Worm (Caenorhabditis elegans) whole organism, L1 larva: Measurements from ENCODE around the gene Y57E12B.4.
A peak's percentile ranks its signal among the peaks of the same experiment; 100 is the strongest.

Experiments used
- C04F5.9 ChIP-seq: sonication (generic microtip); optimal IDR thresholded peaks from 2 replicates; lab custom pipeline; 2016; ENCODE audit warnings: missing genetic modification characterization, missing compliant biosample characterization
- F16B12.6 ChIP-seq: fragments of 150-350 bp; optimal IDR thresholded peaks from 2 replicates; lab custom pipeline; 2014; ENCODE audit warnings: missing biosample characterization, missing genetic modification characterization
- Y116A8C.19 ChIP-seq: sonication (generic microtip); optimal IDR thresholded peaks from 2 replicates; lab custom pipeline; 2016; ENCODE audit warnings: missing compliant biosample characterization, missing genetic modification characterization, borderline replicate concordance
- alr-1 ChIP-seq: fragments of 200-800 bp; sonication (Bioruptor generic); optimal IDR thresholded peaks from 2 replicates; lab custom pipeline; 2018; ENCODE audit warnings: borderline replicate concordance, mild to moderate bottlenecking, missing genetic modification characterization, missing compliant biosample characterization
- blmp-1 ChIP-seq: fragments of 150-350 bp; optimal IDR thresholded peaks from 2 replicates; lab custom pipeline; 2014; ENCODE audit warnings: missing biosample characterization, missing genetic modification characterization
- ceh-8 ChIP-seq: fragments of 200-800 bp; sonication (Bioruptor generic); optimal IDR thresholded peaks from 2 replicates; lab custom pipeline; 2018; ENCODE audit warnings: mild to moderate bottlenecking, missing genetic modification characterization, moderate library complexity, missing compliant biosample characterization
- ceh-82 ChIP-seq, 3 experiments: fragments of 150-350 bp in 1 of 3; sonication (generic microtip) in 2 of 3; optimal IDR thresholded peaks; 2 replicates each; lab custom pipeline; 2014 to 2017; ENCODE audit warnings: missing biosample characterization in 3 of 3, missing genetic modification characterization in 3 of 3
- ceh-88 ChIP-seq: fragments of 200-800 bp; sonication (Bioruptor generic); IDR thresholded peaks from 2 replicates; pipeline ENCODE4 v1.3.6; 2022; ENCODE audit warnings: missing genetic modification characterization, missing compliant biosample characterization
- ces-1 ChIP-seq: fragments of 150-350 bp; optimal IDR thresholded peaks from 2 replicates; lab custom pipeline; 2014; ENCODE audit warnings: missing biosample characterization, missing genetic modification reagents, missing genetic modification characterization
- dpl-1 ChIP-seq, 3 experiments: fragments of 150-350 bp in 2 of 3; sonication (generic microtip) in 1 of 3; optimal IDR thresholded peaks; 2 replicates each; lab custom pipeline; 2014 to 2017; ENCODE audit warnings: missing biosample characterization in 3 of 3, missing genetic modification characterization in 3 of 3, missing genetic modification reagents in 3 of 3
- dsc-1 ChIP-seq: sonication (generic microtip); optimal IDR thresholded peaks from 2 replicates; lab custom pipeline; 2016; ENCODE audit warnings: mild to moderate bottlenecking, missing genetic modification characterization, missing compliant biosample characterization
- efl-1 ChIP-seq, 4 experiments: fragments of 150-350 bp; optimal IDR thresholded peaks in 3 of 4; peaks in 1 of 4; 1 replicate in 1 of 4; 2 replicates in 3 of 4; lab custom pipeline; 2014; ENCODE audit warnings: missing biosample characterization in 2 of 4, missing genetic modification characterization in 2 of 4, missing genetic modification reagents in 2 of 4
- efl-3 ChIP-seq: fragments of 200-800 bp; sonication (Bioruptor generic); optimal IDR thresholded peaks from 2 replicates; lab custom pipeline; 2018; ENCODE audit warnings: mild to moderate bottlenecking, missing genetic modification characterization, missing compliant biosample characterization
- egl-13 ChIP-seq: sonication (generic microtip); optimal IDR thresholded peaks from 2 replicates; lab custom pipeline; 2016; ENCODE audit warnings: missing genotype, missing genetic modification reagents, missing genetic modification characterization, missing compliant biosample characterization
- elt-2 ChIP-seq: sonication (generic microtip); optimal IDR thresholded peaks from 2 replicates; lab custom pipeline; 2016; ENCODE audit warnings: missing genetic modification characterization, mild to moderate bottlenecking, inconsistent platforms, missing compliant biosample characterization, missing genetic modification reagents
- elt-3 ChIP-seq, 6 experiments: fragments of 150-350 bp in 1 of 6; sonication (generic microtip); optimal IDR thresholded peaks; 2 replicates each; lab custom pipeline; 2017 to 2018; ENCODE audit warnings: missing biosample characterization in 6 of 6, missing genetic modification characterization in 6 of 6, inconsistent platforms in 1 of 6
- fkh-10 ChIP-seq: sonication (generic microtip); optimal IDR thresholded peaks from 2 replicates; lab custom pipeline; 2017; ENCODE audit warnings: missing biosample characterization, missing genetic modification reagents, missing genetic modification characterization
- fkh-8 ChIP-seq: sonication (generic microtip); optimal IDR thresholded peaks from 2 replicates; lab custom pipeline; 2016; ENCODE audit warnings: mild to moderate bottlenecking, missing genetic modification characterization, missing compliant biosample characterization
- fos-1 ChIP-seq: fragments of 150-350 bp; optimal IDR thresholded peaks from 2 replicates; lab custom pipeline; 2014; ENCODE audit warnings: missing biosample characterization, missing genetic modification characterization
- hlh-4 ChIP-seq: sonication (generic microtip); optimal IDR thresholded peaks from 2 replicates; lab custom pipeline; 2016; ENCODE audit warnings: mild to moderate bottlenecking, missing genetic modification characterization, missing compliant biosample characterization
- jun-1 ChIP-seq: fragments of 150-350 bp; optimal IDR thresholded peaks from 2 replicates; lab custom pipeline; 2014; ENCODE audit warnings: missing biosample characterization, missing genetic modification reagents, missing genetic modification characterization
- lin-13 ChIP-seq: fragments of 150-350 bp; optimal IDR thresholded peaks from 2 replicates; lab custom pipeline; 2014; ENCODE audit warnings: missing biosample characterization, missing genetic modification reagents, missing genetic modification characterization
- lin-15B ChIP-seq: fragments of 150-350 bp; sonication (generic microtip); optimal IDR thresholded peaks from 3 replicates; lab custom pipeline; 2014; ENCODE audit warnings: missing biosample characterization, missing genetic modification characterization
- lin-39 ChIP-seq: fragments of 150-350 bp; optimal IDR thresholded peaks from 2 replicates; lab custom pipeline; 2014; ENCODE audit warnings: missing biosample characterization, missing genetic modification reagents, missing genetic modification characterization
- lsy-2 ChIP-seq, 2 experiments: fragments of 150-350 bp; optimal IDR thresholded peaks; 2 replicates each; lab custom pipeline; 2014; ENCODE audit warnings: missing biosample characterization in 2 of 2, missing genetic modification characterization in 2 of 2
- mdl-1 ChIP-seq, 2 experiments: fragments of 150-350 bp; optimal IDR thresholded peaks; 2 replicates each; lab custom pipeline; 2014 to 2017; ENCODE audit warnings: missing biosample characterization in 2 of 2, missing genetic modification characterization in 2 of 2, inconsistent platforms in 1 of 2
- nhr-12 ChIP-seq: sonication (generic microtip); optimal IDR thresholded peaks from 2 replicates; lab custom pipeline; 2017; ENCODE audit warnings: missing biosample characterization, missing genetic modification characterization
- nhr-20 ChIP-seq: sonication (generic microtip); optimal IDR thresholded peaks from 2 replicates; lab custom pipeline; 2016; ENCODE audit warnings: mild to moderate bottlenecking, missing genetic modification characterization, missing compliant biosample characterization
- nhr-47 ChIP-seq: sonication (generic microtip); optimal IDR thresholded peaks from 2 replicates; lab custom pipeline; 2016; ENCODE audit warnings: mild to moderate bottlenecking, missing genetic modification characterization, moderate library complexity, missing compliant biosample characterization
- nhr-77 ChIP-seq: fragments of 150-350 bp; optimal IDR thresholded peaks from 2 replicates; lab custom pipeline; 2014; ENCODE audit warnings: missing biosample characterization, missing genetic modification characterization
- nhr-84 ChIP-seq: sonication (generic microtip); optimal IDR thresholded peaks from 2 replicates; lab custom pipeline; 2017; ENCODE audit warnings: missing biosample characterization, missing genetic modification characterization
- skn-1 ChIP-seq: fragments of 150-350 bp; optimal IDR thresholded peaks from 2 replicates; lab custom pipeline; 2014; ENCODE audit warnings: missing biosample characterization, missing genetic modification characterization
- sptf-1 ChIP-seq: fragments of 150-350 bp; optimal IDR thresholded peaks from 2 replicates; lab custom pipeline; 2014; ENCODE audit warnings: missing biosample characterization, missing genetic modification characterization
- sup-37 ChIP-seq: fragments of 200-800 bp; sonication (Bioruptor generic); optimal IDR thresholded peaks from 2 replicates; lab custom pipeline; 2018; ENCODE audit warnings: mild to moderate bottlenecking, missing genetic modification characterization, missing compliant biosample characterization
- tlp-1 ChIP-seq: fragments of 150-350 bp; optimal IDR thresholded peaks from 2 replicates; lab custom pipeline; 2014; ENCODE audit warnings: missing biosample characterization, missing genetic modification characterization
- unc-130 ChIP-seq: fragments of 150-350 bp; optimal IDR thresholded peaks from 2 replicates; lab custom pipeline; 2017; ENCODE audit warnings: missing biosample characterization, missing genetic modification characterization, inconsistent platforms
- unc-30 ChIP-seq: sonication (generic microtip); optimal IDR thresholded peaks from 2 replicates; lab custom pipeline; 2017; ENCODE audit warnings: missing biosample characterization, missing genetic modification characterization
- unc-62 ChIP-seq: fragments of 150-350 bp; optimal IDR thresholded peaks from 2 replicates; lab custom pipeline; 2014; ENCODE audit warnings: missing biosample characterization, missing genetic modification reagents, missing genetic modification characterization
- unc-98 ChIP-seq: fragments of 200-800 bp; sonication (Bioruptor generic); IDR thresholded peaks from 2 replicates; pipeline ENCODE4 v1.3.6; 2022; ENCODE audit warnings: missing genetic modification characterization, missing compliant biosample characterization
- vab-15 ChIP-seq: sonication (generic microtip); optimal IDR thresholded peaks from 2 replicates; lab custom pipeline; 2017; ENCODE audit warnings: missing genotype, mild to moderate bottlenecking, missing genetic modification characterization, missing compliant biosample characterization
- ztf-4 ChIP-seq: fragments of 150-350 bp; optimal IDR thresholded peaks from 2 replicates; lab custom pipeline; 2014; ENCODE audit warnings: missing biosample characterization, missing genetic modification characterization

Gene Y57E12B.4

ce11 chrV:6969950-6970532, 22.7 kb upstream of the Y57E12B.4 start, which contains the start of gene ptr-15:
Gene ptr-15 (minus strand): TSS chrV:6970000.
- TF ChIP-seq efl-1 (optimal IDR thresholded peaks at IDR 0.05; lab: Kevin White, UChicago) (no peak), efl-1 (GFP tag; optimal IDR thresholded peaks at IDR 0.05 in 1 of 2; lab: Kevin White, UChicago) (peak in 1 of 2 experiments; percentile 60), fkh-8 (tag; lab: Kevin White, UChicago) (no peak), elt-3 (tag; optimal IDR thresholded peaks at IDR 0.05; lab: Kevin White, UChicago) (no peak), unc-98 (GFP tag; lab: Robert Waterston, UW) (no peak), alr-1 (no peak), F16B12.6 (tag; lab: Kevin White, UChicago) (no peak), blmp-1 (tag; lab: Kevin White, UChicago) (peak; percentile 74), unc-30 (tag; lab: Kevin White, UChicago) (no peak)

- TF ChIP-seq sptf-1: no peak
- TF ChIP-seq tlp-1: no peak
- TF ChIP-seq dsc-1 (tag; lab: Kevin White, UChicago): peak; percentile 10
- TF ChIP-seq fkh-8 (tag; lab: Kevin White, UChicago): no peak
These were observed 8.9 kb upstream of the Y57E12B.4 start, which contains the start of gene mec-1 for ce11 chrV:6956237-6956636. Gene mec-1 (plus strand): TSS chrV:6956537.

- TF ChIP-seq lin-15B (tag; lab: Kevin White, UChicago) (no peak), sup-37 (GFP tag; lab: Kevin White, UChicago) (no peak), efl-3 (GFP tag; lab: Kevin White, UChicago) (no peak), jun-1 (tag; lab: Kevin White, UChicago) (no peak), fkh-10 (GFP tag; lab: Kevin White, UChicago) (no peak)
These were observed 6.5 kb upstream of the Y57E12B.4 start, which contains the start of gene srg-31 for ce11 chrV:6953797-6954196. Gene srg-31 (minus strand): TSS chrV:6953897.

ce11 chrV:6951306-6951705, 4.0 kb upstream of the Y57E12B.4 start, which contains the start of gene T07H8.11:
Gene T07H8.11 (minus strand): TSS chrV:6951406.
- TF ChIP-seq ces-1 (GFP tag; lab: Kevin White, UChicago): no peak
- no peak for TF ChIP-seq unc-98 (GFP tag; lab: Robert Waterston, UW)
- TF ChIP-seq dpl-1 (GFP tag; optimal IDR thresholded peaks at IDR 0.05; lab: Kevin White, UChicago): no peak
- no peak for TF ChIP-seq elt-2 (tag; lab: Kevin White, UChicago)
- TF ChIP-seq unc-62: no peak
- no peak for TF ChIP-seq ztf-4 (tag; lab: Kevin White, UChicago)
- no peak for TF ChIP-seq mdl-1 (tag; optimal IDR thresholded peaks at IDR 0.05; lab: Kevin White, UChicago)
- TF ChIP-seq nhr-20: no peak
- no peak for TF ChIP-seq nhr-77
- no peak for TF ChIP-seq tlp-1
- TF ChIP-seq lin-39 (tag; lab: Kevin White, UChicago): no peak
- no peak for TF ChIP-seq lsy-2 (tag; optimal IDR thresholded peaks at IDR 0.05; lab: Kevin White, UChicago)
- TF ChIP-seq C04F5.9 (tag; lab: Kevin White, UChicago): no peak
- TF ChIP-seq Y116A8C.19 (tag; lab: Kevin White, UChicago): no peak
- TF ChIP-seq, all 84 proteins: peak for 0

- TF ChIP-seq egl-13: no peak
- no peak for TF ChIP-seq lin-13 (GFP tag; lab: Kevin White, UChicago)
- no peak for TF ChIP-seq hlh-4
- TF ChIP-seq efl-3 (GFP tag; lab: Kevin White, UChicago): no peak
- TF ChIP-seq unc-130 (tag; lab: Kevin White, UChicago): no peak
- no peak for TF ChIP-seq nhr-12
- no peak for TF ChIP-seq ceh-8
- TF ChIP-seq skn-1 (tag; lab: Kevin White, UChicago): no peak
- no peak for TF ChIP-seq nhr-84 (tag; lab: Kevin White, UChicago)
- no peak for TF ChIP-seq ceh-82 (tag; optimal IDR thresholded peaks at IDR 0.05; lab: Kevin White, UChicago)
- TF ChIP-seq vab-15 (tag; lab: Kevin White, UChicago): no peak
- no peak for TF ChIP-seq ceh-88 (GFP tag; lab: Robert Waterston, UW)
- TF ChIP-seq nhr-47: no peak
- TF ChIP-seq fos-1 (tag; lab: Kevin White, UChicago): no peak
- no peak for TF ChIP-seq efl-1 (optimal IDR thresholded peaks at IDR 0.05; lab: Kevin White, UChicago)
- TF ChIP-seq efl-1 (GFP tag; optimal IDR thresholded peaks at IDR 0.05 in 1 of 2; lab: Kevin White, UChicago): no peak
- TF ChIP-seq fkh-8 (tag; lab: Kevin White, UChicago): no peak
- TF ChIP-seq elt-3 (tag; optimal IDR thresholded peaks at IDR 0.05; lab: Kevin White, UChicago): no peak
These were observed 2.4 kb upstream of the Y57E12B.4 start, which contains the start of gene Y57E12B.11 for ce11 chrV:6949770-6950169. Gene Y57E12B.11 (minus strand): TSS chrV:6949870.
